Fruit fly (Drosophila melanogaster) whole organism: ENCODE measurements around the gene tsl.

Source experiments
- CG8478 ChIP-seq: fragments of >200 bp; optimal IDR thresholded peaks from 2 replicates; lab custom pipeline; 2018; ENCODE audit warnings: inconsistent platforms
- Dll ChIP-seq: fragments of >200 bp; optimal IDR thresholded peaks from 2 replicates; lab custom pipeline; 2017
- EcR ChIP-seq, 2 experiments: fragments of >200 bp; optimal IDR thresholded peaks; 2 replicates each; lab custom pipeline; 2017; ENCODE audit warnings: missing biosample characterization in 2 of 2, missing genetic modification characterization in 2 of 2, missing genetic modification reagents in 2 of 2
- pan ChIP-seq: fragments of >200 bp; optimal IDR thresholded peaks from 2 replicates; lab custom pipeline; 2017
- psq ChIP-seq: fragments of >200 bp; optimal IDR thresholded peaks from 2 replicates; lab custom pipeline; 2017
- usp ChIP-seq: fragments of >200 bp; optimal IDR thresholded peaks from 2 replicates; lab custom pipeline; 2017; ENCODE audit warnings: missing biosample characterization, missing genetic modification characterization, mixed read lengths

The tsl gene

DNA sequence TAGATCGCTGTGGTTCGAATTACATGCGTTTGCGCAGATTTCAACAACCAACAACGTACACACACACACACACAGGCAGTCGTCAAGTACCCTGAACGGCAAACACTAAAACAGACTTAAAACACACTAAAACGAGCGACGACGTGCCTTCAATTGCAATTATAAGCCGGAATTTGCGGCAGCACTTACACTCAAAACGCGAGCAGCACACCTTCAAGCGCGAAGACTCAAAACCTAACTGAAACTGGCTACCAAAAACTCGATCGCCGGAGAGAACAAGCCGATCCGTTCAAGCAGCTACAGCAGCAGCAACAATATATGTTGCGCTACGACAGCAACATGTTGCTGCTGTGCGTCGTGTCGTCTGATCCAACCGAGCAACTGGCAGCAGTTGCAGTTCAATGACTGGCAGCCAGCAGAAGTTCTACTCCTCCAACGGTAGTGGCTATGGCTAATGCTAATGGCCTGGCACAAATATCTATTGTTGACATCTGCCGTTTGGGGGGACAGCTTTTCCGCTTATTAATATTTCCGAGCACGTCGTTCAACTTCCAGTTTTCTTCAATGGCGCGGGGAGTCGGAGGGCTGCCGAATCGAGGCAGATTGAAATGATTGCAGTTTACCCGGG is at the start of gene tsl:
tsl (minus strand) TSS at position 242 of the 628 bp plus-strand sequence.
- peak; percentile 32 to 93 for TF ChIP-seq EcR (GFP tag; optimal IDR thresholded peaks at IDR 0.05; lab: Kevin White, UChicago)
- TF ChIP-seq Dll, result peak; percentile 14
- TF ChIP-seq pan (lab: Kevin White, UChicago), result no peak
- TF ChIP-seq psq (lab: Kevin White, UChicago), result no peak
- TF ChIP-seq usp (GFP tag; lab: Kevin White, UChicago), result no peak

DNA sequence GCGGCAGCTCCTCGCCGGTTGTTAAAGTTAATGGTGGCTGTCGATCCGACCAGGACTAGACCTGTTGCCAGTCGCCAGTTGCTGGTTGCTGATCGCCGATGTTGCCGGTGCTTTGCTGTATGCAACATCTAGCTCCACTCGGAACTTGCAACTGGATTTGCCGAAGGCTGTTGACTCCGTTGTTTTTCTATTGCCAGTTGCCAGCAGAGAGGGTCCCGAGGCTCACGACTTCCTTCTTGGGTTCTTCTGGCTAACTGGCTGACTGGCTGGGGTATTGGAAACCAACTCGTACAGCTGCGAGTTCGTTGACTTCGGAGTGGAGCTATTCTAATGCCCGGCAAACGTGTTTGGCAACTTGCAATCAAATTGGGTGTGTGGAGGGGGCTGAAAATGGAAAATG is 48.7 kb upstream of the tsl start:
- TF ChIP-seq pan (lab: Kevin White, UChicago) (no peak), EcR (GFP tag; optimal IDR thresholded peaks at IDR 0.05; lab: Kevin White, UChicago) (peak in 1 of 2 experiments; percentile 94)

DNA sequence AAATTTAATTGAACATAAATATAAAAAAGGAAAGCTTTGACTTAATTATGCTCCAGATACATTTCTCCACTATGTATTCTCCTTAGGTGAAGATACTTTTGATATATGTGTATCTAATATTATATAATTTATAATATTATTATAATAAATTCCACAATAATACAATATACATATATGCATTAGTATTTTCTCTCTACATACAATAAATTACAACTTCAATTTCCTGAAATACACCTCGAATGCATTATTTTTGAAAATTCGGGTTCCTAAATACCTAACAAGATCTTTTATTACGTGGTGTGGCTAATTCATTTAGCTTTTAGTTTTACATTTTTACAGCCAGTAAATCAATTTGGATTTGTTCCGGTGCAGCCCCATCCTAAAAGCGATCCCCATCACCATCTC is 48.0 kb upstream of the tsl start:
- TF ChIP-seq Dll, result no peak
- TF ChIP-seq pan (lab: Kevin White, UChicago), result no peak

dm6 chr3R:21829487-21829957 is 47.2 kb upstream of the tsl start:
- peak; percentile 95 to 98 for TF ChIP-seq EcR (GFP tag; optimal IDR thresholded peaks at IDR 0.05; lab: Kevin White, UChicago)
- no peak for TF ChIP-seq CG8478 (lab: Kevin White, UChicago)

- TF ChIP-seq CG8478 (lab: Kevin White, UChicago) (no peak), EcR (GFP tag; optimal IDR thresholded peaks at IDR 0.05; lab: Kevin White, UChicago) (no peak), usp (GFP tag; lab: Kevin White, UChicago) (no peak), Dll (no peak), psq (lab: Kevin White, UChicago) (no peak), pan (lab: Kevin White, UChicago) (no peak)
Observed at dm6 chr3R:21828785-21829486, 46.6 kb upstream of the tsl start.

- TF ChIP-seq pan (lab: Kevin White, UChicago) (peak; percentile 26), CG8478 (lab: Kevin White, UChicago) (no peak)
Observed at dm6 chr3R:21828040-21828526, 45.7 kb upstream of the tsl start.

dm6 chr3R:21827453-21828039 is 45.2 kb upstream of the tsl start:
- TF ChIP-seq Dll (no peak), EcR (GFP tag; optimal IDR thresholded peaks at IDR 0.05; lab: Kevin White, UChicago) (peak in 1 of 2 experiments; percentile 10), psq (lab: Kevin White, UChicago) (no peak), pan (lab: Kevin White, UChicago) (peak; percentile 81), CG8478 (lab: Kevin White, UChicago) (no peak)

DNA sequence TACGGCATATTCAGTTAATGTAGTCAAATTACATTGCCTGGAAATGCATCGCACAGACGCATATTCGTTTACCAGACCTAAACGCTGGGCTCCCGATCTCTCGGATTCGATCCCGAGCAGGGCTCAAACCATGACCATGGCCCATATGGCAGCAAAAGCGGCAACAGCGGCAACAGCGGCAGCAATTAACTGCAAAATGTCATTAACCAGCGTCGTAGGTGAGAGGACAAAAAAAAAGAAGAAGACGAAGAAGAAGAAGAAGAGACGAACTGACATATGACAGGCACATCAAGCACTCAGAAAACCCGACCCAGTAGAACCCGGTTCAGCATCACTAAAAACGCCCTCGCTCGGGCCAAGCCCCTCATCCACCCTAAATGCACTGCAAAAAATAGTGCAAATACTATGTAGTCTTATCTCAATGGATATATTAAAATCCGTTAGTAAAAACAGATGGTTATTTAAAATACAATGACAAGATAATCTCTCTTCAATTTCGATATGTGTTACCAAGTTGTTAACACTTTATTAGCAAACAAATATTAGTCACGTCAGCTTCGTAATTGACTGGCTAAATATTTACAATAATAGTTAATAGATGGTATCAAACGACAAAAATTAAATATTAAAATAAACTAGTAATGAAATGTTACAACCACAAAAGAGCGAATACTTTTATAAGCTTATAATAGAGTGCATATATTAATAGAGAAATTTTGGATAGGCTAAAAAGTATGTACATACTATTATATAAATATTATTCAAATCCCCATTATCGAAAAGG is 43.6 kb upstream of the tsl start:
- no peak for TF ChIP-seq Dll
- no peak for TF ChIP-seq pan (lab: Kevin White, UChicago)
- no peak for TF ChIP-seq psq (lab: Kevin White, UChicago)
- no peak for TF ChIP-seq usp (GFP tag; lab: Kevin White, UChicago)
- no peak for TF ChIP-seq EcR (GFP tag; optimal IDR thresholded peaks at IDR 0.05; lab: Kevin White, UChicago)
- no peak for TF ChIP-seq CG8478 (lab: Kevin White, UChicago)

DNA sequence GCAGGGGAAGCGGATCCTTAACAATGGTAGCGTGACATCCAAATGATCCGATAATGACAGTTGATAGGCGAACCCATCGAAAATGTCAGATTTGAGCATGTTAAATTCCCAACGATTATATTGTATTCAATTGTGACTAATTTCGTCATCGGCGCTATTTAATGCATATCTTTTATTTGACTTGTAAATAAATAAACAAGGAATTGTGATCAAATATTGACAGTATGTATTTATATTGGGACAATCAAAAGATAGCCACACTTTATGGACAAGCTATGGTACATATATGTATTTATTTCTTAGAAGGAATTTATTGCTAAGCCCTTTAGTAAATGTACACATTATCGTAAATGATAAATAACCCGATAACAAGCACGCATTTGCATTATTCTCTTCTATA is 42.8 kb upstream of the tsl start:
- TF ChIP-seq CG8478 (lab: Kevin White, UChicago) (no peak), EcR (GFP tag; optimal IDR thresholded peaks at IDR 0.05; lab: Kevin White, UChicago) (no peak), psq (lab: Kevin White, UChicago) (no peak), usp (GFP tag; lab: Kevin White, UChicago) (no peak), Dll (no peak), pan (lab: Kevin White, UChicago) (no peak)

- no peak for TF ChIP-seq CG8478 (lab: Kevin White, UChicago)
- TF ChIP-seq EcR (GFP tag; optimal IDR thresholded peaks at IDR 0.05; lab: Kevin White, UChicago), result no peak
- no peak for TF ChIP-seq psq (lab: Kevin White, UChicago)
- no peak for TF ChIP-seq pan (lab: Kevin White, UChicago)
- no peak for TF ChIP-seq usp (GFP tag; lab: Kevin White, UChicago)
- no peak for TF ChIP-seq Dll
Observed at dm6 chr3R:21824407-21825006, 42.2 kb upstream of the tsl start.

DNA sequence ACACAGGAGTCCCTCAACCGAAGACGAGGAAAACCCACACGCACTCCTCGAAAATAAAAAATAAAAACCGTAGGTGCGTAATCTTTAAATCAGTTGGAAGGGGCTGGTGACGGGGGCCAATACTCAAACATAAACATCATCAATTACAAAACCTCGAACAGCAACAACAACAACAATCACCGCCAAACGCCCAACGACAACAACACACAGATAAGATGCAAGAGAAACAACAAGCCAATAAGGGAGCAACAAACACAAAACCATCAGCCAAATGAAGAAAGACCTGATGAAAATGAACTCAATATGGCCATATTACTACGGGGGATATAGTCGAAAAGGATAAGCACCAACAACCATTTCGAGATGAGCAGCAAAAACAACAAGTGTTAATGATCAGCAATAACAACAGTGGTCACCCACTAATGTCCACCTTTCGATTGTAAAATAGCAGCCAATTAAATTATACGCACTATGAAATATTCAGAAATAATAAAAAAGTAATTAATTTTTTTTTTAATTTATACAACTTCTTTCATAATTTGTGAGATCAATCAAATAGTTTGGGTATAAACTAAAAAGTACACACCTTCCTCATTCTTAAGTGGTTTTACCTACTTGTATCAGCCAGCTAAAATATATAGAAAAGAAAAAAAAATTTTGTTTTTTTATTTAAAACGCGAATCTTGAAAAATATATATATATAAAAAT is 41.5 kb upstream of the tsl start:
- TF ChIP-seq CG8478 (lab: Kevin White, UChicago) (no peak), usp (GFP tag; lab: Kevin White, UChicago) (no peak), psq (lab: Kevin White, UChicago) (no peak), EcR (GFP tag; optimal IDR thresholded peaks at IDR 0.05; lab: Kevin White, UChicago) (no peak), pan (lab: Kevin White, UChicago) (no peak), Dll (no peak)
